Fruit fly (Drosophila melanogaster) whole organism, embryonic: Measurements from ENCODE around the gene CG13028.
A peak's percentile ranks its signal among the peaks of the same experiment; 100 is the strongest.

Experiments used
- Adf1 ChIP-seq: fragments of 200-800 bp; sonication (Bioruptor generic); IDR thresholded peaks from 2 replicates; pipeline ENCODE4 v1.3.6; 2022; ENCODE audit warnings: missing biosample characterization, missing genetic modification characterization
- Awh ChIP-seq: fragments of 200-800 bp; sonication (Bioruptor generic); IDR thresholded peaks from 2 replicates; pipeline ENCODE4, ENCODE4 v1.3.6; 2022; ENCODE audit warnings: missing biosample characterization, missing genetic modification characterization
- CG12236 ChIP-seq: fragments of 200-800 bp; sonication (Bioruptor generic); optimal IDR thresholded peaks from 2 replicates; lab custom pipeline; 2016; ENCODE audit warnings: missing biosample characterization, missing genetic modification characterization
- CG13424 ChIP-seq: fragments of 200-800 bp; sonication (Bioruptor generic); optimal IDR thresholded peaks from 2 replicates; lab custom pipeline; 2019; ENCODE audit warnings: missing biosample characterization, mild to moderate bottlenecking, missing genetic modification characterization, moderate library complexity
- CG14667 ChIP-seq: fragments of 200-800 bp; sonication (Bioruptor generic); IDR thresholded peaks from 2 replicates; pipeline ENCODE4 v1.3.6; 2022; ENCODE audit warnings: missing biosample characterization, missing genetic modification characterization
- CG14860 ChIP-seq: fragments of 200-800 bp; sonication (Bioruptor generic); IDR thresholded peaks from 3 replicates; pipeline ENCODE4 v1.3.6; 2022; ENCODE audit warnings: missing biosample characterization, missing genetic modification characterization; ENCODE audit not compliant: partially characterized antibody
- CG15601 ChIP-seq: fragments of 200-800 bp; sonication (Bioruptor generic); optimal IDR thresholded peaks from 3 replicates; lab custom pipeline; 2019; ENCODE audit warnings: missing biosample characterization, mild to moderate bottlenecking, missing genetic modification characterization, moderate library complexity
- CG33557 ChIP-seq: fragments of 200-800 bp; sonication (Bioruptor generic); optimal IDR thresholded peaks from 2 replicates; lab custom pipeline; 2019; ENCODE audit warnings: missing biosample characterization, mild to moderate bottlenecking, missing genetic modification characterization, moderate library complexity
- CG34224 ChIP-seq: fragments of 200-800 bp; sonication (Bioruptor generic); IDR thresholded peaks from 3 replicates; pipeline ENCODE4 v1.3.6; 2022; ENCODE audit warnings: missing biosample characterization, missing genetic modification characterization; ENCODE audit not compliant: partially characterized antibody
- CG3847 ChIP-seq: fragments of 200-800 bp; sonication (Bioruptor generic); IDR thresholded peaks from 2 replicates; pipeline ENCODE4 v1.3.6; 2022; ENCODE audit warnings: missing biosample characterization, missing genetic modification characterization
- CG4360 ChIP-seq: fragments of 200-800 bp; sonication (Bioruptor generic); IDR thresholded peaks from 2 replicates; pipeline ENCODE4 v1.3.6; 2022; ENCODE audit warnings: missing biosample characterization, missing genetic modification characterization
- CG4820 ChIP-seq: fragments of 200-800 bp; sonication (Bioruptor generic); optimal IDR thresholded peaks from 3 replicates; lab custom pipeline; 2016; ENCODE audit warnings: missing biosample characterization, missing genetic modification characterization
- CG7271 ChIP-seq: fragments of 200-800 bp; sonication (Bioruptor generic); optimal IDR thresholded peaks from 2 replicates; lab custom pipeline; 2018; ENCODE audit warnings: missing biosample characterization, mild to moderate bottlenecking, missing genetic modification characterization, moderate library complexity
- CG9609 ChIP-seq: fragments of 200-800 bp; sonication (Bioruptor generic); optimal IDR thresholded peaks from 3 replicates; lab custom pipeline; 2016; ENCODE audit warnings: missing biosample characterization, missing genetic modification characterization
- Chrac-16 ChIP-seq: fragments of 200-800 bp; sonication (Bioruptor generic); optimal IDR thresholded peaks from 3 replicates; lab custom pipeline; 2016; ENCODE audit warnings: missing biosample characterization, missing genetic modification characterization
- Dbx ChIP-seq: fragments of 200-800 bp; sonication (Bioruptor generic); IDR thresholded peaks from 3 replicates; pipeline ENCODE4 v1.3.6; 2022; ENCODE audit warnings: missing biosample characterization, missing genetic modification characterization
- Dip3 ChIP-seq: fragments of 200-800 bp; sonication (Bioruptor generic); optimal IDR thresholded peaks from 3 replicates; lab custom pipeline; 2016; ENCODE audit warnings: missing biosample characterization, missing genetic modification characterization
- Doc2 ChIP-seq: fragments of 200-800 bp; sonication (Bioruptor generic); IDR thresholded peaks from 2 replicates; pipeline ENCODE4 v1.3.6; 2022; ENCODE audit warnings: missing biosample characterization, missing genetic modification characterization
- Ets65A ChIP-seq: fragments of 200-800 bp; sonication (Bioruptor generic); peaks from one replicate; lab custom pipeline; 2016; ENCODE audit warnings: missing biosample characterization, missing genetic modification characterization
- Fer3 ChIP-seq: fragments of 200-800 bp; sonication (Bioruptor generic); optimal IDR thresholded peaks from 2 replicates; lab custom pipeline; 2018; ENCODE audit warnings: missing biosample characterization, mild to moderate bottlenecking, missing genetic modification characterization, moderate library complexity
- H2.0 ChIP-seq: fragments of 200-800 bp; sonication (Bioruptor generic); IDR thresholded peaks from 2 replicates; pipeline ENCODE4 v1.3.6; 2022; ENCODE audit warnings: missing biosample characterization, missing genetic modification characterization
- Lhr ChIP-seq: fragments of 200-800 bp; sonication (Bioruptor generic); optimal IDR thresholded peaks from 3 replicates; lab custom pipeline; 2017; ENCODE audit warnings: mild to moderate bottlenecking, missing biosample characterization, missing genetic modification reagents, missing genetic modification characterization
- MBD-R2 ChIP-seq: fragments of 200-800 bp; sonication (Bioruptor generic); IDR thresholded peaks from 2 replicates; pipeline ENCODE4 v1.3.6; 2022; ENCODE audit warnings: missing biosample characterization, missing genetic modification characterization
- MESR4 ChIP-seq: fragments of 200-800 bp; sonication (Bioruptor generic); optimal IDR thresholded peaks from 2 replicates; lab custom pipeline; 2018; ENCODE audit warnings: missing biosample characterization, mild to moderate bottlenecking, missing genetic modification characterization, moderate library complexity
- Max ChIP-seq: fragments of 200-800 bp; sonication (Bioruptor generic); optimal IDR thresholded peaks from 2 replicates; lab custom pipeline; 2016; ENCODE audit warnings: missing biosample characterization, mild to moderate bottlenecking, missing genetic modification characterization
- Mes4 ChIP-seq: fragments of 200-800 bp; sonication (Bioruptor generic); optimal IDR thresholded peaks from 2 replicates; lab custom pipeline; 2016; ENCODE audit warnings: missing biosample characterization, missing genetic modification characterization
- Oli ChIP-seq: fragments of 200-800 bp; sonication (Bioruptor generic); optimal IDR thresholded peaks from 2 replicates; lab custom pipeline; 2018; ENCODE audit warnings: missing biosample characterization, mild to moderate bottlenecking, missing genetic modification characterization, moderate library complexity
- Opbp ChIP-seq: fragments of 200-800 bp; sonication (Bioruptor generic); IDR thresholded peaks from 3 replicates; pipeline ENCODE4 v1.3.6; 2022; ENCODE audit warnings: missing biosample characterization, missing genetic modification characterization; ENCODE audit not compliant: partially characterized antibody
- Ptx1 ChIP-seq: fragments of 200-800 bp; sonication (Bioruptor generic); IDR thresholded peaks from 2 replicates; pipeline ENCODE4 v1.3.6; 2022; ENCODE audit warnings: missing biosample characterization, missing genetic modification characterization
- Rx ChIP-seq: fragments of 200-800 bp; sonication (Bioruptor generic); IDR thresholded peaks from 2 replicates; pipeline ENCODE4 v1.3.6; 2022; ENCODE audit warnings: missing biosample characterization, missing genetic modification characterization
- Scr ChIP-seq: fragments of 200-800 bp; sonication (Bioruptor generic); IDR thresholded peaks from 2 replicates; pipeline ENCODE4 v1.3.6; 2022; ENCODE audit warnings: missing biosample characterization, missing genetic modification characterization; ENCODE audit not compliant: partially characterized antibody
- Sin3A ChIP-seq: fragments of >200 bp; optimal IDR thresholded peaks from 2 replicates; lab custom pipeline; 2018
- Six4 ChIP-seq: fragments of 200-800 bp; sonication (Bioruptor generic); optimal IDR thresholded peaks from 2 replicates; lab custom pipeline; 2016; ENCODE audit warnings: missing biosample characterization, missing genetic modification characterization
- Sox102F ChIP-seq: fragments of 200-800 bp; sonication (Bioruptor generic); optimal IDR thresholded peaks from 2 replicates; lab custom pipeline; 2018; ENCODE audit warnings: missing biosample characterization, mild to moderate bottlenecking, missing genetic modification characterization, moderate library complexity
- Vsx1 ChIP-seq: fragments of 200-800 bp; sonication (Bioruptor generic); optimal IDR thresholded peaks from 2 replicates; lab custom pipeline; 2017; ENCODE audit warnings: missing biosample characterization, mild to moderate bottlenecking, missing genetic modification characterization, missing genetic modification reagents
- ac ChIP-seq: fragments of 200-800 bp; sonication (Bioruptor generic); optimal IDR thresholded peaks from 3 replicates; lab custom pipeline; 2017; ENCODE audit warnings: missing biosample characterization, mild to moderate bottlenecking, missing genetic modification characterization
- chm ChIP-seq: fragments of 200-800 bp; sonication (Bioruptor generic); IDR thresholded peaks from 2 replicates; pipeline ENCODE4 v1.3.6; 2022; ENCODE audit warnings: missing biosample characterization, missing genetic modification characterization
- dati ChIP-seq: fragments of 200-800 bp; sonication (Bioruptor generic); IDR thresholded peaks from 2 replicates; pipeline ENCODE4 v1.3.6; 2022; ENCODE audit warnings: missing biosample characterization, missing genetic modification characterization
- dysf ChIP-seq: fragments of 200-800 bp; sonication (Bioruptor generic); IDR thresholded peaks from 3 replicates; pipeline ENCODE4 v1.3.6; 2022; ENCODE audit warnings: missing biosample characterization, missing genetic modification characterization
- gem ChIP-seq: fragments of 200-800 bp; sonication (Bioruptor generic); optimal IDR thresholded peaks from 2 replicates; lab custom pipeline; 2019; ENCODE audit warnings: missing biosample characterization, mild to moderate bottlenecking, missing genetic modification characterization, moderate library complexity
- grn ChIP-seq: fragments of 200-800 bp; sonication (Bioruptor generic); optimal IDR thresholded peaks from 3 replicates; lab custom pipeline; 2017; ENCODE audit warnings: missing biosample characterization, missing genetic modification characterization
- hb ChIP-seq: fragments of 200-800 bp; sonication (Bioruptor generic); IDR thresholded peaks from 3 replicates; pipeline ENCODE4 v1.3.6; 2022; ENCODE audit warnings: missing biosample characterization, missing genetic modification characterization; ENCODE audit not compliant: partially characterized antibody
- inv ChIP-seq: fragments of 200-800 bp; sonication (Bioruptor generic); IDR thresholded peaks from 2 replicates; pipeline ENCODE4 v1.3.6; 2022; ENCODE audit warnings: missing biosample characterization, missing genetic modification characterization; ENCODE audit not compliant: partially characterized antibody
- phol ChIP-seq: fragments of 200-800 bp; sonication (Bioruptor generic); optimal IDR thresholded peaks from 3 replicates; lab custom pipeline; 2018; ENCODE audit warnings: missing biosample characterization, mild to moderate bottlenecking, missing genetic modification characterization, moderate library complexity
- sim ChIP-seq: fragments of 200-800 bp; sonication (Bioruptor generic); IDR thresholded peaks from 2 replicates; pipeline ENCODE4 v1.3.6; 2022; ENCODE audit warnings: missing biosample characterization, missing genetic modification characterization
- sisA ChIP-seq: fragments of 200-800 bp; sonication (Bioruptor generic); IDR thresholded peaks from 2 replicates; pipeline ENCODE4 v1.3.6; 2022; ENCODE audit warnings: missing biosample characterization, missing genetic modification characterization
- tap ChIP-seq: fragments of 200-800 bp; optimal IDR thresholded peaks from 3 replicates; lab custom pipeline; 2019; ENCODE audit warnings: missing biosample characterization, mild to moderate bottlenecking, missing genetic modification characterization, moderate library complexity
- zen2 ChIP-seq: fragments of 200-800 bp; sonication (Bioruptor generic); IDR thresholded peaks from 3 replicates; pipeline ENCODE4 v1.3.6; 2022; ENCODE audit warnings: missing biosample characterization, missing genetic modification characterization; ENCODE audit not compliant: partially characterized antibody

The CG13028 gene

DNA sequence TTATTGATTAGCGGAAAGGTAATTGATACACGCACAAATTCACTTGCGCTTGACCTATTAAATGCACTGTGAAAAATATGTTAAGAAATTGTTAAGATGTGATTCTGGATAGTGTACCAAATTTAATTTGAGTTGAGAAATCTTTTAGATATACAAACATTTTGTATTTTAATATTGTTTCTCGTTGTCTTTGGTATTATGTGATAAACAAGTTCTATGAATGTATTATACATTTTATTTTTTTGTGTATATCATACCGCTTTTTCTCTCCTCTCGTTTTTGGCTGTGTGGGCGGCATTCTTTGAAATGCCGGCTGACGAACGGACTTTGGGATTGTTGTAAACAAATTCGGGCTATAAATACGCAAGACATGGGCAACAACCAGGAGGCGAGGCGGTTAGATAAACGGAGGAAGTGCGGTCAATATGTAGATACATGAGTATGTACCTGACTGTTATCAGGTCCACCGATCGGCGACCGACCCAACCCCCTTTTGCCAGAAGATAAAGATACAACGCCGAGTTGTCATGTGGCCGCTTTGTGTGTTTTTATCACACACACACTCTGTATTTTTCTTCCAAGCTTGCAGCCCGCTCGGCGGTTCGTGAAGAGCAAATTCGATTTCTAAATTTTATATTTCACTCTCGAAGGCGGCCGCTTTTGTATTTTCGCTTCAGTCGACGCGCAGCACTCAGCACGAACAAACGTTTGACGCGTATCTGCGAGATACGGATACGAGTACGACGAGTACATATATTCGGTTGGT is 33.9 kb downstream of the CG13028 start (continued):
- TF ChIP-seq Dbx = peak; percentile 74
- TF ChIP-seq CG13424 (tag; lab: Kevin White, UChicago) = peak; percentile 80
- TF ChIP-seq hb (GFP tag; lab: Robert Waterston, UW) = no peak
- TF ChIP-seq grn (GFP tag; lab: Kevin White, UChicago) = peak; percentile 72
- peak; percentile 73 for TF ChIP-seq Oli (tag; lab: Kevin White, UChicago)
- peak; percentile 75 for TF ChIP-seq tap (tag; lab: Kevin White, UChicago)
- TF ChIP-seq Doc2 (GFP tag; lab: Robert Waterston, UW) = no peak
- no peak for TF ChIP-seq CG12236 (GFP tag; lab: Kevin White, UChicago)
- peak; percentile 69; the same call in 1 of the 2 replicates for TF ChIP-seq Awh (GFP tag; lab: Robert Waterston, UW)
- no peak for TF ChIP-seq MESR4 (GFP tag; lab: Kevin White, UChicago)
- peak; percentile 85 for TF ChIP-seq Sox102F (GFP tag; lab: Kevin White, UChicago)
- no peak for TF ChIP-seq dati (GFP tag; lab: Robert Waterston, UW)
- no peak for TF ChIP-seq CG7271 (tag; lab: Kevin White, UChicago)
- TF ChIP-seq Fer3 = peak; percentile 56
- TF ChIP-seq Six4 (GFP tag; lab: Kevin White, UChicago) = peak; percentile 45
- TF ChIP-seq ac = no peak
- no peak for TF ChIP-seq CG14860 (GFP tag; lab: Robert Waterston, UW)
- no peak for TF ChIP-seq Scr
- peak; percentile 83 for TF ChIP-seq Ptx1 (GFP tag; lab: Robert Waterston, UW)
- peak; percentile 78 for TF ChIP-seq dysf (GFP tag; lab: Robert Waterston, UW)
- 0 out of 3 replicates have a peak, but pooled peaks have one; percentile 51 for TF ChIP-seq Opbp (GFP tag; lab: Robert Waterston, UW)
- TF ChIP-seq CG34224 = no peak
- TF ChIP-seq phol (tag; lab: Kevin White, UChicago) = peak; percentile 61
- TF ChIP-seq CG14667 (GFP tag; lab: Robert Waterston, UW) = peak; percentile 43
- peak; percentile 65 for TF ChIP-seq sisA (GFP tag; lab: Robert Waterston, UW)
- no peak for TF ChIP-seq CG33557 (GFP tag; lab: Kevin White, UChicago)
- peak; percentile 42; the same call in 1 of the 2 replicates for TF ChIP-seq H2.0 (GFP tag; lab: Robert Waterston, UW)
- TF ChIP-seq CG9609 (GFP tag; lab: Kevin White, UChicago) = peak; percentile 60
- TF ChIP-seq, all 482 proteins: peak for 297

DNA sequence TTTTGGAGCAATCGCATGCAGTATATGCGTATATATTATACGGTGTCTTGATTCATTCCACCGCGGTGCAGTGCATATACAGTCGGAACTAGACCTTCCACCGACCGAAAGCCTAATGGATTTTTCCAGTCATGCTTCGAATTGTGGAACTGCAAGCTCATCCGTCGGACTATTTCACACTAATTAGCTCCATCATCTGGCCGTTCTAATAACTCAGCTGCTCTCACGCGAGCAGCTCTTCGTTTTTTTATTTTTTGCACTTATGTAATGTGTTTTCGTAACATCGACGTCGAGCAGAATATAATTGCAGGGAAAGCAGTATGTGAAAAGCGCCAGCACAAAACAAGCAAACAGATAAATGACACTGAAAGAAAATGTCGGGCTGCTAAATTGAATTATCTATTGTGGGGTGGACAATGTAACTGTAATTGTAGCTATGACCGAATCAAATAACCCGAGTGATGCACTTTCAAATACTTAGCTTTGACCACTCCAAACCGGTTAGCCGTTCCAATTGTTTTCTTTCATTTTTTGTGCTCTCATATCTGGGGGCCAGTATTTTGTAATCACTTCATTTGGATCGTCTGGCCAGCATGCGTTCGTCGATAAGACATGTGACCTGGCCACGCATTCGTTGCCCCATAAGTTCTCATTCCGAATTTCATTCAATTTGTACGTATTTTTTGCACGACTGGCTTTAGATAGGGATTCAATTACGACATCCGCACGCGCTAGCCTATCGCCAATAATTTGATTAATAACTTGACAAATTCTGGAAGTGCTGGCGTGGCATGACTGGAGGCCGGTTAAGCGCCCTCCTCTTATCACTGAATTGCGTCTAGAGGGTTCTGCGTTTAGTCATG is 34.7 kb downstream of the CG13028 start, which contains the start of gene Cpr73D:
Cpr73D (minus strand) TSS at position 156 of the 863 bp plus-strand sequence.
- TF ChIP-seq Dip3 (no peak), Rx (GFP tag; lab: Robert Waterston, UW) (no peak), Max (GFP tag; lab: Kevin White, UChicago) (no peak), Vsx1 (peak; percentile 57), chm (GFP tag; lab: Robert Waterston, UW) (0 out of 2 replicates have a peak, but pooled peaks have one; percentile 15), inv (GFP tag; lab: Robert Waterston, UW) (no peak), Chrac-16 (GFP tag; lab: Kevin White, UChicago) (no peak), zen2 (no peak), sim (no peak), Adf1 (0 out of 2 replicates have a peak, but pooled peaks have one; percentile 4), CG4820 (GFP tag; lab: Kevin White, UChicago) (no peak), CG4360 (GFP tag; lab: Robert Waterston, UW) (no peak), Lhr (no peak), Mes4 (GFP tag; lab: Kevin White, UChicago) (no peak), MBD-R2 (GFP tag; lab: Robert Waterston, UW) (no peak), CG15601 (no peak), Sin3A (lab: Kevin White, UChicago) (no peak), gem (tag; lab: Kevin White, UChicago) (peak; percentile 55), Ets65A (no peak), CG3847 (GFP tag; lab: Robert Waterston, UW) (no peak)
